Fruit fly (Drosophila melanogaster) Kc167 (cell line): ENCODE data around the gene Elal.

ENCODE experiments used
- Myc ChIP-seq: fragments of >200 bp; optimal IDR thresholded peaks from 2 replicates; lab custom pipeline; 2017; ENCODE audit warnings: missing external identifiers
- Sin3A ChIP-seq: fragments of >200 bp; optimal IDR thresholded peaks from 2 replicates; lab custom pipeline; 2018; ENCODE audit warnings: missing external identifiers
- h ChIP-seq: fragments of >200 bp; optimal IDR thresholded peaks from 3 replicates; lab custom pipeline; 2018; ENCODE audit warnings: missing external identifiers
- insv ChIP-seq: fragments of >200 bp; optimal IDR thresholded peaks from 3 replicates; lab custom pipeline; 2018; ENCODE audit warnings: missing external identifiers
- psq ChIP-seq: fragments of >200 bp; optimal IDR thresholded peaks from 2 replicates; lab custom pipeline; 2017; ENCODE audit warnings: missing external identifiers
- ttk ChIP-seq: sonication (Bioruptor generic); optimal IDR thresholded peaks from 2 replicates; lab custom pipeline; 2017; ENCODE audit warnings: missing external identifiers

DNA sequence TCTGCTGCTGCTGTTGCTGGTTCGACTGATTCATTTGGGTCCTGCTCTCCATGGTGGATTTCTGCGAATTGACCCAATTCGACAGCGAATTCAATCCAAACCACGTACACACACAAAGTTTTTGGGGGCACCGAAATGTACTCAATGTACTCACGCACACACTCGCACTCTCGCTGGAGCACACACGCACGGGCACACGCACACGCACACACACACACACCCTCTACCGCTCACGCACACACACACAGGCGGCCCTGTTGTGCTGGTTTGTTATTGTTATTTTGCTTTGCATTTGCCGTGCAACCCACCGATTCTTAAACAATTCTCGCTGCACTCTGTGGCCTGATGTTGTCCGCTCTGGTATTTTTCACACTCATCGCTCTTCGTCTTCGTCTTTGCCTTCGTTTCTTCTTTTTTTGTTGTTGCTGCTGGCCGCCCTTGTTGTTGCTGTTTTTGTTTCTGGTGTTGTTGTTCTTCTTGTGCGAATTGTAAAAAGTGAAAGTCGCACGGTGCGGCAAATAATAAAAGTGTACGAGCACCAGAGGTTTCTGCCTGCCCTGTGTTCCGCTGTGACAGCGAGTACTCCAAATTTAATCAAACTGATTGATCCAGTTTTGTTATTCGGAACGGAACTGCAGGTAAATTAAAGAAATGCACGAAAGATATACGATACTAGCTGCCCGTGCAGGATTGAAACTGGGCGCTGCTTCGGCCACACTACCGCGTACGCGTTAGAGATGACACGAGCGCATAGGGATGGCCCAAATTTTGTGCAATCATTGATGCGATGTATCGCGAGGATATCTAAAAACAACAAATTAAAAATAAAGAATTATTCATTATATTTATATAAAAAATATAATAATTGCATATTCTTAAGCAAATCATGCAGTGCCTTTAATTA lies 11.0 kb downstream of the Elal start, which contains the start of gene CG3744:
- TF ChIP-seq psq (lab: Kevin White, UChicago): no peak
- TF ChIP-seq Sin3A (lab: Kevin White, UChicago): no peak
- no peak for TF ChIP-seq h (lab: Kevin White, UChicago)
- no peak for TF ChIP-seq Myc
- no peak for TF ChIP-seq ttk (lab: Kevin White, UChicago)
- TF ChIP-seq insv (lab: Kevin White, UChicago): no peak
